Fruit fly (Drosophila melanogaster): ENCODE data around the gene Apl.

Gene Apl

DNA sequence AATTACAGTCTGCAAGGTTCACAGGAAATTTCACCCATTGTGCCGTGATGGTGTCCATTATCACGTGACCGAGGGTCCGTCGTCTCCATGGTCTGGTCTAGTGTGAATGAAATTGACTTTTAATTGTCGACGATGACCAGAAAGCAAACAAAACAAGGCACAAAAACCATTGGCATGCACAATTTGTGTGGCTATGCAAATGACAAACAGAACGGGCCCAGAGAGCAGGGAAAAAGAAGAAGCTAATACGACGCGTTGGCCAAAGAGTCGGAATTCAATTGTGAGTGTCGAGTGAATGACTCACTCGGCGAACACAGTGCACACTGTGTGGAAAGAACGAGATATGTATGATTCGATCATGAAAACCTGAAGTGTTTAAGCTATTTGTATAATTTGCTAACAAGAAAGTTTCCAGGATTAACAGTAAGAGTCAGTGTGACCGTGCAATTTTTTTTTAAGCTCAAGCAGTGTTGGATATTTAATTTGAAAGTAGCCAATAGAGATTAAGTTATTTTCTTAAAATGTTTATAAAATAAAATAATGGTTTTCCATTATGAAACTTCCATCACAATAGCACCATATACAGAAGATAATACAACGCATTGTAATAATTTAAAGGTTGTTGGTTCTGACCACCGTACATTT, 40.7 kb downstream of the Apl start (continued):
- TF ChIP-seq CG2712 (tag; optimal IDR thresholded peaks at IDR 0.05), result peak; percentile 46
- no peak for TF ChIP-seq bowl (GFP tag; IDR thresholded peaks at IDR 0.05)
- peak; percentile 23; the same call in 1 of the 2 replicates for TF ChIP-seq CG10366 (GFP tag; IDR thresholded peaks at IDR 0.05)
- TF ChIP-seq trem (tag; optimal IDR thresholded peaks at IDR 0.05), result peak; percentile 6
- TF ChIP-seq peb (GFP tag; IDR thresholded peaks at IDR 0.05), result no peak
- TF ChIP-seq CG7372 (GFP tag; IDR thresholded peaks at IDR 0.05), result no peak
- no peak for TF ChIP-seq Ets97D (GFP tag; optimal IDR thresholded peaks at IDR 0.05)
- TF ChIP-seq ap (GFP tag; IDR thresholded peaks at IDR 0.05), result no peak
- TF ChIP-seq H2.0 (GFP tag; IDR thresholded peaks at IDR 0.05), result no peak
- no peak for TF ChIP-seq CG15073 (GFP tag; optimal IDR thresholded peaks at IDR 0.05)
- TF ChIP-seq sr (GFP tag; IDR thresholded peaks at IDR 0.05), result no peak
- 0 out of 2 replicates have a peak, but pooled peaks have one; percentile 4 for TF ChIP-seq HLH3B (GFP tag; IDR thresholded peaks at IDR 0.05)
- no peak for TF ChIP-seq Ets65A (GFP tag)
- no peak for TF ChIP-seq CG4854 (GFP tag; optimal IDR thresholded peaks at IDR 0.05)
- peak; percentile 6 for TF ChIP-seq dmrt11E (tag; optimal IDR thresholded peaks at IDR 0.05)
- TF ChIP-seq CG18599 (GFP tag; optimal IDR thresholded peaks at IDR 0.05), result no peak
- no peak for TF ChIP-seq Deaf1 (tag; optimal IDR thresholded peaks at IDR 0.05)
- no peak for TF ChIP-seq luna (GFP tag; optimal IDR thresholded peaks at IDR 0.05)
- no peak for TF ChIP-seq Asciz (GFP tag; optimal IDR thresholded peaks at IDR 0.05)
- no peak for TF ChIP-seq stwl (tag; optimal IDR thresholded peaks at IDR 0.05)
- peak in 1 of 2 experiments; percentile 15 for TF ChIP-seq dpn (GFP tag; optimal IDR thresholded peaks at IDR 0.05)
- TF ChIP-seq CG8281 (tag; optimal IDR thresholded peaks at IDR 0.05), result no peak
- TF ChIP-seq CG10543 (GFP tag; optimal IDR thresholded peaks at IDR 0.05), result no peak
- no peak for TF ChIP-seq CG2129 (GFP tag; IDR thresholded peaks at IDR 0.05; ENCODE audit: partially characterized antibody)
- no peak for TF ChIP-seq CG11695 (GFP tag; IDR thresholded peaks at IDR 0.05)
- no peak for TF ChIP-seq CG11398 (GFP tag; optimal IDR thresholded peaks at IDR 0.05)
- TF ChIP-seq ase (GFP tag; IDR thresholded peaks at IDR 0.05), result no peak
- no peak for TF ChIP-seq NFAT (GFP tag; IDR thresholded peaks at IDR 0.05)
- TF ChIP-seq twi (tag; optimal IDR thresholded peaks at IDR 0.05), result no peak
- no peak for TF ChIP-seq HmgZ (tag; optimal IDR thresholded peaks at IDR 0.05)
- no peak for TF ChIP-seq CG18764 (GFP tag; optimal IDR thresholded peaks at IDR 0.05)
- TF ChIP-seq fd102C (GFP tag; optimal IDR thresholded peaks at IDR 0.05), result no peak
- TF ChIP-seq CG17802 (tag; optimal IDR thresholded peaks at IDR 0.05), result no peak
- TF ChIP-seq chm (GFP tag; IDR thresholded peaks at IDR 0.05), result no peak
- TF ChIP-seq ttk (GFP tag; IDR thresholded peaks at IDR 0.05), result no peak
- no peak for TF ChIP-seq br (optimal IDR thresholded peaks at IDR 0.05)
- 0 out of 2 replicates have a peak, but pooled peaks have one; percentile 13 for TF ChIP-seq lmd (GFP tag; IDR thresholded peaks at IDR 0.05)
- TF ChIP-seq Lim3 (GFP tag; IDR thresholded peaks at IDR 0.05), result no peak
- TF ChIP-seq h (optimal IDR thresholded peaks at IDR 0.05), result no peak
- TF ChIP-seq CG32772 (GFP tag; IDR thresholded peaks at IDR 0.05), result no peak
- no peak for TF ChIP-seq CG5180 (GFP tag; optimal IDR thresholded peaks at IDR 0.05)
- TF ChIP-seq CG7963 (GFP tag; IDR thresholded peaks at IDR 0.05; ENCODE audit: partially characterized antibody), result no peak
- no peak for TF ChIP-seq hth (optimal IDR thresholded peaks at IDR 0.05)
- no peak for TF ChIP-seq Gsc (GFP tag; IDR thresholded peaks at IDR 0.05)
- no peak for TF ChIP-seq CG6683 (GFP tag; optimal IDR thresholded peaks at IDR 0.05)
- no peak for TF ChIP-seq Tbp (GFP tag; optimal IDR thresholded peaks at IDR 0.05)
- no peak for TF ChIP-seq vnd (GFP tag; IDR thresholded peaks at IDR 0.05; ENCODE audit: partially characterized antibody)
- no peak for TF ChIP-seq sug (tag; optimal IDR thresholded peaks at IDR 0.05)
- TF ChIP-seq Sox100B (GFP tag; optimal IDR thresholded peaks at IDR 0.05), result peak; percentile 18
- TF ChIP-seq Hand (GFP tag; optimal IDR thresholded peaks at IDR 0.05), result no peak
- no peak for TF ChIP-seq CG1647 (GFP tag; optimal IDR thresholded peaks at IDR 0.05)
- TF ChIP-seq mirr (GFP tag; optimal IDR thresholded peaks at IDR 0.05), result no peak

Data from whole organism, embryonic.